Worm (Caenorhabditis elegans) whole organism, L2 larva: ENCODE results near the gene tag-275.

Experiments used
- R02D3.7 ChIP-seq: fragments of 150-350 bp; optimal IDR thresholded peaks from 2 replicates; lab custom pipeline; 2014; ENCODE audit warnings: missing biosample characterization, missing genetic modification characterization
- nhr-12 ChIP-seq: fragments of 150-350 bp; optimal IDR thresholded peaks from 2 replicates; lab custom pipeline; 2014; ENCODE audit warnings: missing biosample characterization, missing genetic modification characterization

ce11 chrX:6184709-6185108 lies 34.4 kb upstream of the tag-275 start, which contains the start of gene T13C5.2:
- TF ChIP-seq R02D3.7 (no peak), nhr-12 (no peak)
